Fruit fly (Drosophila melanogaster) whole organism, adult: Measurements from ENCODE around the gene CG13983.
A peak's percentile ranks its signal among the peaks of the same experiment; 100 is the strongest.

Source experiments
- CG11617 ChIP-seq: fragments of 200-800 bp; sonication (Bioruptor generic); optimal IDR thresholded peaks from 2 replicates; lab custom pipeline; 2017; ENCODE audit warnings: mild to moderate bottlenecking, missing biosample characterization, missing genetic modification reagents, missing genetic modification characterization
- CG12768 ChIP-seq: fragments of 200-800 bp; sonication (Bioruptor generic); optimal IDR thresholded peaks from 2 replicates; lab custom pipeline; 2017; ENCODE audit warnings: missing biosample characterization, missing genetic modification characterization, mild to moderate bottlenecking, moderate library complexity, missing genetic modification reagents
- CG14711 ChIP-seq: fragments of 200-800 bp; sonication (Bioruptor generic); optimal IDR thresholded peaks from 2 replicates; lab custom pipeline; 2018; ENCODE audit warnings: missing biosample characterization, mild to moderate bottlenecking, missing genetic modification characterization, moderate library complexity
- CG1620 ChIP-seq: fragments of 200-800 bp; sonication (Bioruptor generic); optimal IDR thresholded peaks from 2 replicates; lab custom pipeline; 2016; ENCODE audit warnings: missing biosample characterization, missing genetic modification characterization
- CG33017 ChIP-seq: fragments of 200-800 bp; sonication (Bioruptor generic); optimal IDR thresholded peaks from 2 replicates; lab custom pipeline; 2018; ENCODE audit warnings: missing biosample characterization, mild to moderate bottlenecking, missing genetic modification characterization, moderate library complexity
- CG5204 ChIP-seq: fragments of 200-800 bp; sonication (Bioruptor generic); optimal IDR thresholded peaks from 2 replicates; lab custom pipeline; 2016; ENCODE audit warnings: missing biosample characterization, missing genetic modification characterization
- CG7045 ChIP-seq: fragments of 200-800 bp; sonication (Bioruptor generic); optimal IDR thresholded peaks from 2 replicates; lab custom pipeline; 2017; ENCODE audit warnings: missing biosample characterization, mild to moderate bottlenecking, missing genetic modification characterization
- CG7101 ChIP-seq: fragments of 200-800 bp; sonication (Bioruptor generic); optimal IDR thresholded peaks from 2 replicates; lab custom pipeline; 2018; ENCODE audit warnings: missing biosample characterization, mild to moderate bottlenecking, missing genetic modification characterization, moderate library complexity
- Clk ChIP-seq: fragments of 200-800 bp; sonication (Bioruptor generic); optimal IDR thresholded peaks from 2 replicates; lab custom pipeline; 2017; ENCODE audit warnings: missing biosample characterization, missing genetic modification characterization
- Crg-1 ChIP-seq: fragments of 200-800 bp; sonication (Bioruptor generic); optimal IDR thresholded peaks from 2 replicates; lab custom pipeline; 2016; ENCODE audit warnings: missing biosample characterization, missing genetic modification characterization
- Hr96 ChIP-seq: fragments of 200-800 bp; sonication (Bioruptor generic); optimal IDR thresholded peaks from 2 replicates; lab custom pipeline; 2016; ENCODE audit warnings: missing biosample characterization, missing genetic modification characterization
- Mnt ChIP-seq: fragments of 200-800 bp; sonication (Bioruptor generic); optimal IDR thresholded peaks from 2 replicates; lab custom pipeline; 2016; ENCODE audit warnings: missing biosample characterization, mild to moderate bottlenecking, missing genetic modification characterization
- bab1 ChIP-seq: fragments of 200-800 bp; sonication (Bioruptor generic); optimal IDR thresholded peaks from 3 replicates; lab custom pipeline; 2019; ENCODE audit warnings: missing biosample characterization, mild to moderate bottlenecking, missing genetic modification characterization, moderate library complexity
- cic ChIP-seq: fragments of 200-800 bp; sonication (Bioruptor generic); optimal IDR thresholded peaks from 2 replicates; lab custom pipeline; 2017; ENCODE audit warnings: missing biosample characterization, mild to moderate bottlenecking, missing genetic modification characterization, moderate library complexity
- cnc ChIP-seq, 2 experiments: fragments of >200 bp; optimal IDR thresholded peaks; 2 replicates each; lab custom pipeline; 2017
- kay ChIP-seq: fragments of 200-800 bp; sonication (Bioruptor generic); peaks from one replicate; lab custom pipeline; 2016; ENCODE audit warnings: missing biosample characterization, missing genetic modification characterization, borderline replicate concordance
- ovo ChIP-seq: fragments of 200-800 bp; sonication (Bioruptor generic); optimal IDR thresholded peaks from 2 replicates; lab custom pipeline; 2016; ENCODE audit warnings: missing biosample characterization, missing genetic modification characterization
- pad ChIP-seq: fragments of 200-800 bp; sonication (Bioruptor generic); optimal IDR thresholded peaks from 3 replicates; lab custom pipeline; 2017; ENCODE audit warnings: missing biosample characterization, missing genetic modification characterization, mild to moderate bottlenecking, moderate library complexity, missing genetic modification reagents
- tj ChIP-seq: fragments of 200-800 bp; sonication (Bioruptor generic); optimal IDR thresholded peaks from 3 replicates; lab custom pipeline; 2017; ENCODE audit warnings: missing biosample characterization, mild to moderate bottlenecking, missing genetic modification characterization, moderate library complexity
- toe ChIP-seq: fragments of 200-800 bp; sonication (Bioruptor generic); optimal IDR thresholded peaks from 2 replicates; lab custom pipeline; 2016; ENCODE audit warnings: missing biosample characterization, missing genetic modification characterization

CG13983 gene

dm6 chr2L:6264390-6264789 lies at the start of gene CG13983:
TSS of gene CG13983 (minus strand) at chr2L:6264490.
- no peak for TF ChIP-seq Crg-1 (GFP tag; lab: Kevin White, UChicago)
- TF ChIP-seq kay (GFP tag; lab: Kevin White, UChicago) = no peak
- TF ChIP-seq toe = no peak
- no peak for TF ChIP-seq CG1620 (GFP tag; lab: Kevin White, UChicago)
- no peak for TF ChIP-seq CG5204 (GFP tag; lab: Kevin White, UChicago)
- no peak for TF ChIP-seq CG11617 (GFP tag; lab: Kevin White, UChicago)
- TF ChIP-seq cnc (optimal IDR thresholded peaks at IDR 0.05; lab: Kevin White, UChicago) = no peak
- no peak for TF ChIP-seq CG14711 (tag; lab: Kevin White, UChicago)
- no peak for TF ChIP-seq Hr96 (GFP tag; lab: Kevin White, UChicago)
- no peak for TF ChIP-seq Clk
- no peak for TF ChIP-seq cic (GFP tag; lab: Kevin White, UChicago)
- TF ChIP-seq Mnt (GFP tag; lab: Kevin White, UChicago) = no peak

dm6 chr2L:6309879-6310278 lies 45.6 kb upstream of the CG13983 start:
- TF ChIP-seq pad (GFP tag; lab: Kevin White, UChicago) = no peak
- no peak for TF ChIP-seq cnc (optimal IDR thresholded peaks at IDR 0.05; lab: Kevin White, UChicago)
- TF ChIP-seq CG33017 = no peak
- no peak for TF ChIP-seq Crg-1 (GFP tag; lab: Kevin White, UChicago)
- no peak for TF ChIP-seq Mnt (GFP tag; lab: Kevin White, UChicago)
- TF ChIP-seq CG7101 = no peak
- no peak for TF ChIP-seq bab1 (GFP tag; lab: Kevin White, UChicago)
- no peak for TF ChIP-seq CG7045
- no peak for TF ChIP-seq cic (GFP tag; lab: Kevin White, UChicago)
- TF ChIP-seq CG1620 (GFP tag; lab: Kevin White, UChicago) = no peak
- no peak for TF ChIP-seq Clk
- TF ChIP-seq CG5204 (GFP tag; lab: Kevin White, UChicago) = no peak

dm6 chr2L:6308651-6309050 lies 44.4 kb upstream of the CG13983 start, which contains the start of the genes CG43922 and CG13984:
TSS of gene CG43922 (minus strand) at chr2L:6308751.
TSS of gene CG13984 (plus strand) at chr2L:6308819.
- TF ChIP-seq CG33017 (no peak), CG11617 (GFP tag; lab: Kevin White, UChicago) (no peak), CG7045 (no peak), CG12768 (GFP tag; lab: Kevin White, UChicago) (no peak), kay (GFP tag; lab: Kevin White, UChicago) (no peak), bab1 (GFP tag; lab: Kevin White, UChicago) (no peak)

dm6 chr2L:6306895-6307294 lies 42.6 kb upstream of the CG13983 start:
- TF ChIP-seq CG5204 (GFP tag; lab: Kevin White, UChicago) (peak; percentile 17), CG7101 (no peak)

dm6 chr2L:6301616-6302015 lies 37.3 kb upstream of the CG13983 start:
- no peak for TF ChIP-seq pad (GFP tag; lab: Kevin White, UChicago)
- no peak for TF ChIP-seq cnc (optimal IDR thresholded peaks at IDR 0.05; lab: Kevin White, UChicago)
- no peak for TF ChIP-seq kay (GFP tag; lab: Kevin White, UChicago)
- no peak for TF ChIP-seq Mnt (GFP tag; lab: Kevin White, UChicago)
- no peak for TF ChIP-seq CG7045
- TF ChIP-seq CG1620 (GFP tag; lab: Kevin White, UChicago) = no peak
- TF ChIP-seq ovo = no peak
- no peak for TF ChIP-seq Hr96 (GFP tag; lab: Kevin White, UChicago)

dm6 chr2L:6291605-6292004 lies 27.3 kb upstream of the CG13983 start:
- TF ChIP-seq cic (GFP tag; lab: Kevin White, UChicago) = peak; percentile 71
- TF ChIP-seq CG7045 = no peak
- TF ChIP-seq CG5204 (GFP tag; lab: Kevin White, UChicago) = no peak
- no peak for TF ChIP-seq CG33017
- TF ChIP-seq Crg-1 (GFP tag; lab: Kevin White, UChicago) = no peak
- TF ChIP-seq Mnt (GFP tag; lab: Kevin White, UChicago) = no peak
- TF ChIP-seq kay (GFP tag; lab: Kevin White, UChicago) = peak; percentile 95
- no peak for TF ChIP-seq Clk
- no peak for TF ChIP-seq CG11617 (GFP tag; lab: Kevin White, UChicago)
- TF ChIP-seq bab1 (GFP tag; lab: Kevin White, UChicago) = no peak
- TF ChIP-seq cnc (optimal IDR thresholded peaks at IDR 0.05; lab: Kevin White, UChicago) = no peak
- TF ChIP-seq ovo = no peak
- TF ChIP-seq pad (GFP tag; lab: Kevin White, UChicago) = no peak
- TF ChIP-seq tj = no peak
- no peak for TF ChIP-seq CG14711 (tag; lab: Kevin White, UChicago)
- TF ChIP-seq CG12768 (GFP tag; lab: Kevin White, UChicago) = peak; percentile 19
- TF ChIP-seq CG1620 (GFP tag; lab: Kevin White, UChicago) = no peak
- no peak for TF ChIP-seq toe
- peak; percentile 24 for TF ChIP-seq Hr96 (GFP tag; lab: Kevin White, UChicago)
- TF ChIP-seq CG7101 = no peak

dm6 chr2L:6283376-6283775 lies 19.1 kb upstream of the CG13983 start:
- TF ChIP-seq cic (GFP tag; lab: Kevin White, UChicago) (no peak), CG1620 (GFP tag; lab: Kevin White, UChicago) (no peak), CG7045 (no peak), kay (GFP tag; lab: Kevin White, UChicago) (no peak), pad (GFP tag; lab: Kevin White, UChicago) (no peak), Clk (no peak), cnc (optimal IDR thresholded peaks at IDR 0.05; lab: Kevin White, UChicago) (no peak), CG11617 (GFP tag; lab: Kevin White, UChicago) (no peak), toe (no peak), CG33017 (no peak), ovo (no peak)
